Worm (Caenorhabditis elegans) whole organism, L4/young adult: ENCODE measurements around the gene R03H10.6.

Experiments
- W03F9.2 ChIP-seq: fragments of 150-350 bp; optimal IDR thresholded peaks from 2 replicates; lab custom pipeline; 2014; ENCODE audit warnings: missing biosample characterization, missing genetic modification characterization
- dao-5 ChIP-seq: sonication (generic microtip); optimal IDR thresholded peaks from 2 replicates; lab custom pipeline; 2016; ENCODE audit warnings: missing genotype, missing genetic modification characterization, moderate library complexity, missing compliant biosample characterization

DNA sequence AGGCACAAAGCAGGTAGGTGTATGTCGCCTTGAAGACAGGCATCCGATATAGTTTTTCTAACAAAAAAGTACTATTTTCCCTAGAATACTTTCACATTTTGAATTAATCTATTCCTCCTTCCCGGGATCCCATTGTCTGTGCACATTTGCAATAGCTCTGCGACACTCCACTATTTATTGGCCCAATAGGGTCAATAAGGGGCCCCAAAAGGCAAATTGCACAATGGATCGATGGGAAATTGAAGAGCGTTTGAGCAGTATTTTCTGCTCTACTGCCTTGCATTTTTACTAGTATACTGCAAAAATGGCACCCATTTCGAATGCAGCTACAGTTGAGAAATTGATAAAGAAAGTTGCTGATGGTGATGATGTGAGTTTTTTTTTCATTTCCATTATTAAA is 9.1 kb upstream of the R03H10.6 start, which contains the start of gene R03H10.11:
- TF ChIP-seq W03F9.2: no peak
- no peak for TF ChIP-seq dao-5 (tag; lab: Kevin White, UChicago)
